Fruit fly (Drosophila melanogaster) whole organism, embryonic: ENCODE data around the gene CG7386.
A peak's percentile ranks its signal among the peaks of the same experiment; 100 is the strongest.

Experiments
- BEAF-32 ChIP-seq: fragments of 200-800 bp; sonication (Bioruptor generic); optimal IDR thresholded peaks from 3 replicates; lab custom pipeline; 2017; ENCODE audit warnings: missing biosample characterization, missing genetic modification characterization, mild to moderate bottlenecking, moderate library complexity, missing genetic modification reagents
- Blimp-1 ChIP-seq: fragments of 200-800 bp; sonication (Bioruptor generic); optimal IDR thresholded peaks from 3 replicates; lab custom pipeline; 2018; ENCODE audit warnings: missing biosample characterization, missing genetic modification characterization, mild to moderate bottlenecking, moderate library complexity, missing genetic modification reagents
- CG10147 ChIP-seq: fragments of 200-800 bp; sonication (Bioruptor generic); optimal IDR thresholded peaks from 2 replicates; lab custom pipeline; 2019; ENCODE audit warnings: missing biosample characterization, mild to moderate bottlenecking, missing genetic modification characterization, moderate library complexity
- CG10565 ChIP-seq: fragments of 200-800 bp; sonication (Bioruptor generic); optimal IDR thresholded peaks from 3 replicates; lab custom pipeline; 2016; ENCODE audit warnings: missing biosample characterization, mild to moderate bottlenecking, missing genetic modification characterization
- CG10654 ChIP-seq: fragments of 200-800 bp; sonication (Bioruptor generic); optimal IDR thresholded peaks from 2 replicates; lab custom pipeline; 2016; ENCODE audit warnings: missing biosample characterization, missing genetic modification characterization
- CG11696 ChIP-seq: fragments of 200-800 bp; sonication (Bioruptor generic); IDR thresholded peaks from 2 replicates; pipeline ENCODE4 v1.3.6; 2022; ENCODE audit warnings: missing biosample characterization, missing genetic modification characterization
- CG12104 ChIP-seq: fragments of 200-800 bp; sonication (Bioruptor generic); optimal IDR thresholded peaks from 3 replicates; lab custom pipeline; 2016; ENCODE audit warnings: missing biosample characterization, missing genetic modification characterization
- CG12236 ChIP-seq: fragments of 200-800 bp; sonication (Bioruptor generic); optimal IDR thresholded peaks from 2 replicates; lab custom pipeline; 2016; ENCODE audit warnings: missing biosample characterization, missing genetic modification characterization
- CG12391 ChIP-seq: fragments of 200-800 bp; sonication (Bioruptor generic); optimal IDR thresholded peaks from 3 replicates; lab custom pipeline; 2018; ENCODE audit warnings: missing biosample characterization, mild to moderate bottlenecking, missing genetic modification characterization, moderate library complexity
- CG12659 ChIP-seq: fragments of 200-800 bp; sonication (Bioruptor generic); optimal IDR thresholded peaks from 3 replicates; lab custom pipeline; 2017; ENCODE audit warnings: mild to moderate bottlenecking, missing biosample characterization, missing genetic modification reagents, missing genetic modification characterization
- CG12769 ChIP-seq: fragments of 200-800 bp; sonication (Bioruptor generic); optimal IDR thresholded peaks from 2 replicates; lab custom pipeline; 2019; ENCODE audit warnings: missing biosample characterization, mild to moderate bottlenecking, missing genetic modification characterization, moderate library complexity
- CG14014 ChIP-seq: fragments of 200-800 bp; sonication (Bioruptor generic); IDR thresholded peaks from 2 replicates; pipeline ENCODE4 v1.3.6; 2022; ENCODE audit warnings: missing biosample characterization, missing genetic modification characterization
- CG1603 ChIP-seq: fragments of 200-800 bp; sonication (Bioruptor generic); optimal IDR thresholded peaks from 2 replicates; lab custom pipeline; 2019; ENCODE audit warnings: missing biosample characterization, mild to moderate bottlenecking, missing genetic modification characterization, moderate library complexity
- CG17328 ChIP-seq: fragments of 200-800 bp; sonication (Bioruptor generic); IDR thresholded peaks from 2 replicates; pipeline ENCODE4 v1.3.6; 2022; ENCODE audit warnings: missing biosample characterization, missing genetic modification characterization
- CG18476 ChIP-seq: fragments of 200-800 bp; sonication (Bioruptor generic); optimal IDR thresholded peaks from 2 replicates; lab custom pipeline; 2016; ENCODE audit warnings: missing biosample characterization, mild to moderate bottlenecking, missing genetic modification characterization
- CG3838 ChIP-seq: fragments of 200-800 bp; sonication (Bioruptor generic); optimal IDR thresholded peaks from 3 replicates; lab custom pipeline; 2016; ENCODE audit warnings: missing biosample characterization, missing genetic modification characterization
- CG3847 ChIP-seq: fragments of 200-800 bp; sonication (Bioruptor generic); IDR thresholded peaks from 2 replicates; pipeline ENCODE4 v1.3.6; 2022; ENCODE audit warnings: missing biosample characterization, missing genetic modification characterization
- CG6654 ChIP-seq: fragments of 200-800 bp; sonication (Bioruptor generic); optimal IDR thresholded peaks from 2 replicates; lab custom pipeline; 2017; ENCODE audit warnings: missing biosample characterization, mild to moderate bottlenecking, missing genetic modification characterization
- CG6813 ChIP-seq: fragments of 200-800 bp; sonication (Bioruptor generic); optimal IDR thresholded peaks from 2 replicates; lab custom pipeline; 2017; ENCODE audit warnings: missing biosample characterization, missing genetic modification characterization, mild to moderate bottlenecking, moderate library complexity, missing genetic modification reagents
- CG7963 ChIP-seq: fragments of 200-800 bp; sonication (Bioruptor generic); IDR thresholded peaks from 3 replicates; pipeline ENCODE4 v1.3.6; 2022; ENCODE audit warnings: missing biosample characterization, missing genetic modification characterization; ENCODE audit not compliant: partially characterized antibody
- CG8478 ChIP-seq: fragments of >200 bp; optimal IDR thresholded peaks from 2 replicates; lab custom pipeline; 2018
- CoRest ChIP-seq: fragments of 200-800 bp; sonication (Bioruptor generic); optimal IDR thresholded peaks from 3 replicates; lab custom pipeline; 2018; ENCODE audit warnings: missing biosample characterization, mild to moderate bottlenecking, missing genetic modification characterization, moderate library complexity
- Dll ChIP-seq: fragments of 200-800 bp; sonication (Bioruptor generic); IDR thresholded peaks from 4 replicates; pipeline ENCODE4 v1.3.6; 2022; ENCODE audit warnings: missing biosample characterization, missing genetic modification characterization; ENCODE audit not compliant: partially characterized antibody
- Doc3 ChIP-seq: fragments of 200-800 bp; sonication (Bioruptor generic); IDR thresholded peaks from 3 replicates; pipeline ENCODE4 v1.3.6; 2022; ENCODE audit warnings: missing biosample characterization, missing genetic modification characterization; ENCODE audit not compliant: partially characterized antibody
- E2f1 ChIP-seq: fragments of 200-800 bp; sonication (Bioruptor generic); IDR thresholded peaks from 2 replicates; pipeline ENCODE4 v1.3.6; 2022; ENCODE audit warnings: missing biosample characterization, missing genetic modification characterization
- Ets97D ChIP-seq: fragments of 200-800 bp; sonication (Bioruptor generic); optimal IDR thresholded peaks from 3 replicates; lab custom pipeline; 2016; ENCODE audit warnings: missing biosample characterization, missing genetic modification characterization
- HmgD ChIP-seq: fragments of 200-800 bp; sonication (Bioruptor generic); optimal IDR thresholded peaks from 3 replicates; lab custom pipeline; 2016; ENCODE audit warnings: missing biosample characterization, missing genetic modification characterization
- Lim3 ChIP-seq: fragments of 200-800 bp; sonication (Bioruptor generic); IDR thresholded peaks from 2 replicates; pipeline ENCODE4 v1.3.6; 2022; ENCODE audit warnings: missing biosample characterization, missing genetic modification characterization
- Lpt ChIP-seq: fragments of >200 bp; optimal IDR thresholded peaks from 2 replicates; lab custom pipeline; 2018; ENCODE audit warnings: missing biosample characterization, missing genetic modification characterization
- Mad ChIP-seq: fragments of 200-800 bp; sonication (Bioruptor generic); optimal IDR thresholded peaks from 2 replicates; lab custom pipeline; 2016; ENCODE audit warnings: missing biosample characterization, missing genetic modification characterization
- Meics ChIP-seq: fragments of 200-800 bp; sonication (Bioruptor generic); optimal IDR thresholded peaks from 2 replicates; lab custom pipeline; 2017; ENCODE audit warnings: missing biosample characterization, mild to moderate bottlenecking, missing genetic modification characterization
- Nf-YA ChIP-seq: fragments of 200-800 bp; sonication (Bioruptor generic); IDR thresholded peaks from 2 replicates; pipeline ENCODE4 v1.3.6; 2022; ENCODE audit warnings: missing biosample characterization, missing genetic modification characterization
- NfI ChIP-seq: fragments of 200-800 bp; sonication (Bioruptor generic); optimal IDR thresholded peaks from 3 replicates; lab custom pipeline; 2018; ENCODE audit warnings: missing biosample characterization, mild to moderate bottlenecking, missing genetic modification characterization, moderate library complexity
- Pdp1 ChIP-seq, 2 experiments: fragments of 200-800 bp; sonication (Bioruptor generic); optimal IDR thresholded peaks; 3 replicates each; lab custom pipeline; 2016; ENCODE audit warnings: missing biosample characterization in 2 of 2, missing genetic modification characterization in 2 of 2, mild to moderate bottlenecking in 1 of 2, moderate library complexity in 1 of 2
- bcd ChIP-seq: fragments of 200-800 bp; sonication (Bioruptor generic); optimal IDR thresholded peaks from 2 replicates; lab custom pipeline; 2017; ENCODE audit warnings: missing biosample characterization, mild to moderate bottlenecking, missing genetic modification characterization
- cato ChIP-seq: fragments of 200-800 bp; sonication (Bioruptor generic); optimal IDR thresholded peaks from 2 replicates; lab custom pipeline; 2016; ENCODE audit warnings: missing biosample characterization, missing genetic modification characterization, borderline replicate concordance
- danr ChIP-seq: fragments of 200-800 bp; sonication (Bioruptor generic); IDR thresholded peaks from 2 replicates; pipeline ENCODE4 v1.3.6; 2022; ENCODE audit warnings: missing biosample characterization, missing genetic modification characterization
- emc ChIP-seq: fragments of 200-800 bp; sonication (Bioruptor generic); optimal IDR thresholded peaks from 2 replicates; lab custom pipeline; 2016; ENCODE audit warnings: missing biosample characterization, missing genetic modification characterization
- eve ChIP-seq, 2 experiments: fragments of >200 bp; optimal IDR thresholded peaks; 2 replicates each; lab custom pipeline; 2017; ENCODE audit warnings: missing biosample characterization in 2 of 2, missing genetic modification characterization in 2 of 2
- grau ChIP-seq: fragments of 200-800 bp; optimal IDR thresholded peaks from 3 replicates; lab custom pipeline; 2019; ENCODE audit warnings: missing biosample characterization, mild to moderate bottlenecking, missing genetic modification characterization, moderate library complexity
- h ChIP-seq: fragments of >200 bp; optimal IDR thresholded peaks from 2 replicates; lab custom pipeline; 2017
- org-1 ChIP-seq: fragments of 200-800 bp; sonication (Bioruptor generic); optimal IDR thresholded peaks from 2 replicates; lab custom pipeline; 2017; ENCODE audit warnings: missing biosample characterization, missing genetic modification characterization
- otp ChIP-seq: fragments of 200-800 bp; sonication (Bioruptor generic); IDR thresholded peaks from 3 replicates; pipeline ENCODE4, ENCODE4 v1.3.6; 2022; ENCODE audit warnings: missing biosample characterization, missing genetic modification characterization
- pfk ChIP-seq: fragments of 200-800 bp; sonication (Bioruptor generic); optimal IDR thresholded peaks from 2 replicates; lab custom pipeline; 2018; ENCODE audit warnings: missing biosample characterization, mild to moderate bottlenecking, missing genetic modification characterization, moderate library complexity
- pum ChIP-seq: fragments of 200-800 bp; sonication (Bioruptor generic); optimal IDR thresholded peaks from 2 replicates; lab custom pipeline; 2016; ENCODE audit warnings: missing biosample characterization, missing genetic modification characterization
- trh ChIP-seq: fragments of 200-800 bp; sonication (Bioruptor generic); optimal IDR thresholded peaks from 2 replicates; lab custom pipeline; 2016; ENCODE audit warnings: missing biosample characterization, missing genetic modification characterization
- ttk ChIP-seq: fragments of 200-800 bp; sonication (Bioruptor generic); IDR thresholded peaks from 2 replicates; pipeline ENCODE4 v2.1.2; 2022; ENCODE audit warnings: missing biosample characterization, missing genetic modification characterization
- vnd ChIP-seq: fragments of 200-800 bp; sonication (Bioruptor generic); IDR thresholded peaks from 3 replicates; pipeline ENCODE4 v1.3.6; 2022; ENCODE audit warnings: missing biosample characterization, missing genetic modification characterization; ENCODE audit not compliant: partially characterized antibody
- wdn ChIP-seq: fragments of 200-800 bp; sonication (Bioruptor generic); IDR thresholded peaks from 2 replicates; pipeline ENCODE4 v1.3.6; 2022; ENCODE audit warnings: missing biosample characterization, missing genetic modification characterization

Gene CG7386

dm6 chr3L:6192822-6193555 lies 3.4 kb downstream of the CG7386 start, which contains the start of the genes Sf3b6 and Tnpo (continued):
- TF ChIP-seq CG3847 (GFP tag; lab: Robert Waterston, UW) (peak; percentile 90), CG10654 (GFP tag; lab: Kevin White, UChicago) (peak; percentile 67), CG18476 (GFP tag; lab: Kevin White, UChicago) (peak; percentile 67), Dll (GFP tag; lab: Robert Waterston, UW) (peak; percentile 84), CG14014 (GFP tag; lab: Robert Waterston, UW) (peak; percentile 75), pum (GFP tag; lab: Kevin White, UChicago) (peak; percentile 78), Doc3 (GFP tag; lab: Robert Waterston, UW) (peak; percentile 55; the same call in 1 of the 3 replicates), Lim3 (no peak), eve (GFP tag; optimal IDR thresholded peaks at IDR 0.05; lab: Kevin White, UChicago) (no peak), CG6654 (GFP tag; lab: Kevin White, UChicago) (no peak), pfk (peak; percentile 8), CG12236 (GFP tag; lab: Kevin White, UChicago) (peak; percentile 33), Nf-YA (peak; percentile 55; the same call in 1 of the 2 replicates), CG11696 (peak; percentile 31; the same call in 1 of the 2 replicates), Mad (GFP tag; lab: Kevin White, UChicago) (peak; percentile 75), wdn (GFP tag; lab: Robert Waterston, UW) (peak; percentile 67), CoRest (peak; percentile 93), Blimp-1 (GFP tag; lab: Kevin White, UChicago) (no peak), NfI (peak; percentile 75), CG10565 (no peak), danr (peak; percentile 71; the same call in 1 of the 2 replicates), ttk (GFP tag; lab: Robert Waterston, UW) (peak; percentile 82), HmgD (peak; percentile 9), emc (peak; percentile 29), E2f1 (GFP tag; lab: Robert Waterston, UW) (peak; percentile 79), Meics (peak; percentile 85), grau (peak; percentile 87), CG8478 (lab: Kevin White, UChicago) (no peak), Lpt (no peak), Ets97D (peak; percentile 78), CG12659 (GFP tag; lab: Kevin White, UChicago) (peak; percentile 92), CG3838 (peak; percentile 31), CG12769 (no peak), vnd (GFP tag; lab: Robert Waterston, UW) (peak; percentile 55; the same call in 1 of the 3 replicates), org-1 (GFP tag; lab: Kevin White, UChicago) (peak; percentile 56), CG10147 (no peak), CG17328 (GFP tag; lab: Robert Waterston, UW) (peak; percentile 57), CG7963 (no peak), CG1603 (no peak), h (lab: Kevin White, UChicago) (no peak), CG12391 (tag; lab: Kevin White, UChicago) (peak; percentile 91), bcd (peak; percentile 85), BEAF-32 (GFP tag; lab: Kevin White, UChicago) (peak; percentile 89), trh (peak; percentile 58), cato (GFP tag; lab: Kevin White, UChicago) (peak; percentile 65), otp (GFP tag; lab: Robert Waterston, UW) (no peak; the same call in 2 of the 3 replicates), Pdp1 (GFP tag; optimal IDR thresholded peaks at IDR 0.05; lab: Kevin White, UChicago) (peak; percentile 59 to 77), CG6813 (GFP tag; lab: Kevin White, UChicago) (no peak), CG12104 (GFP tag; lab: Kevin White, UChicago) (peak; percentile 84)
